Fruit fly (Drosophila melanogaster): ENCODE data around the gene Usp7.
A peak's percentile ranks its signal among the peaks of the same experiment; 100 is the strongest.

The Usp7 gene

DNA sequence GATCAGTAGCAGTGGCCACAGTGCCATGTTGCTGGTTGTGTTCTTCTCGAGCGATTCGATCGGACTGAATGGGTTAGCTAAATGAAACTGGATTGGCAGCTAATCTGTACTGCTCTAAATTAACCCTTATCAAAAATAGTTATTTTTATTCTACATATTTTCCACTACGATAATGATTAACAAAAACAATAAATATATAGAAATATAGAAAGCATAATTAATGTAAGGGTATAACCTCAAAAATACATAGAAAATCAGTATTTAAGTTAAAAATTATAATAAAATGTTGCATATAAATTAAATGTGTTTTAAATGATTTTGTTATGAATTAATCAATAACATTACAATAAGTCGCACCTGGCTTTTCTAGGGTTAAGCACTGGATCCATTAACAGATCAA is 2.6 kb upstream of the Usp7 start, which contains the start of gene Cyp311a1:
TSS of gene Cyp311a1 (minus strand) at position 66 of the 400 bp plus-strand sequence.
- TF ChIP-seq psq (optimal IDR thresholded peaks at IDR 0.05) (no peak), EcR (GFP tag; optimal IDR thresholded peaks at IDR 0.05) (no peak), CG8478 (optimal IDR thresholded peaks at IDR 0.05) (no peak), Dll (optimal IDR thresholded peaks at IDR 0.05) (no peak)

DNA sequence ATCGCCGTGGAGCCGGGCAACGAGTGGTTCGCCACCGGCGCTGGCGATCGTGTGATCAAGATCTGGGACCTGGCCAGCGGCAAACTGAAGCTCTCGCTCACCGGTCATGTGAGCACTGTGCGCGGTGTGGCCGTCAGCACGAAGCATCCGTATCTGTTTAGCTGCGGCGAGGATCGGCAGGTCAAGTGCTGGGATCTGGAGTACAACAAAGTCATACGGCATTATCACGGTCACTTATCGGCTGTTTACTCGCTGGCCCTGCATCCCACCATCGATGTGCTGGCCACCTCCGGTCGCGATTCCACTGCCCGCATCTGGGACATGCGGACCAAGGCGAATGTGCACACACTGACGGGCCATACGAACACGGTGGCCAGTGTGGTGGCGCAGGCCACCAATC is 7.1 kb downstream of the Usp7 start:
- no peak for TF ChIP-seq pan (optimal IDR thresholded peaks at IDR 0.05)
- no peak for TF ChIP-seq Dll (optimal IDR thresholded peaks at IDR 0.05)
- no peak for TF ChIP-seq EcR (GFP tag; optimal IDR thresholded peaks at IDR 0.05)
- TF ChIP-seq CG8478 (optimal IDR thresholded peaks at IDR 0.05) = no peak
- TF ChIP-seq psq (optimal IDR thresholded peaks at IDR 0.05) = no peak

DNA sequence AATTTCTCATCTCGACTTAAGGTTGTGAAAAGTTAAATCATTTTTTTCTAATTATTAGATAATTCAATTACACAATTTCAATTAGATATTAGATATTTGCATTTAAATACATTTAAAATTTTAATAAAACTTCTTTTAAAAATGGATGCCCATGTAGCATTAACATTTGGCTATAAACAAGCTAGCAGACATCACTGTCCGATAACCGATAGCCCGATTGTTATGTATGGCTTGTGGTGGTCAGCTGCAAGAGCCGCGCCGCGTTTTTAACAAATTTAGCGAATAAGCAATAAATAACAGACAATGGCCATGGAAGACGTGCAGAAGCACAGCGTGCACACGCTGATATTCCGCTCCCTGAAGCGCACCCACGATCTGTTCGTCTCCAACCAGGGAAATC is 8.0 kb downstream of the Usp7 start, which contains the start of gene Tango4:
TSS of gene Tango4 (plus strand) at position 212 of the 400 bp plus-strand sequence.
- TF ChIP-seq CG8478 (optimal IDR thresholded peaks at IDR 0.05) (no peak), psq (optimal IDR thresholded peaks at IDR 0.05) (no peak), pan (optimal IDR thresholded peaks at IDR 0.05) (no peak), EcR (GFP tag; optimal IDR thresholded peaks at IDR 0.05) (no peak), usp (GFP tag; optimal IDR thresholded peaks at IDR 0.05) (no peak), Dll (optimal IDR thresholded peaks at IDR 0.05) (no peak)

DNA sequence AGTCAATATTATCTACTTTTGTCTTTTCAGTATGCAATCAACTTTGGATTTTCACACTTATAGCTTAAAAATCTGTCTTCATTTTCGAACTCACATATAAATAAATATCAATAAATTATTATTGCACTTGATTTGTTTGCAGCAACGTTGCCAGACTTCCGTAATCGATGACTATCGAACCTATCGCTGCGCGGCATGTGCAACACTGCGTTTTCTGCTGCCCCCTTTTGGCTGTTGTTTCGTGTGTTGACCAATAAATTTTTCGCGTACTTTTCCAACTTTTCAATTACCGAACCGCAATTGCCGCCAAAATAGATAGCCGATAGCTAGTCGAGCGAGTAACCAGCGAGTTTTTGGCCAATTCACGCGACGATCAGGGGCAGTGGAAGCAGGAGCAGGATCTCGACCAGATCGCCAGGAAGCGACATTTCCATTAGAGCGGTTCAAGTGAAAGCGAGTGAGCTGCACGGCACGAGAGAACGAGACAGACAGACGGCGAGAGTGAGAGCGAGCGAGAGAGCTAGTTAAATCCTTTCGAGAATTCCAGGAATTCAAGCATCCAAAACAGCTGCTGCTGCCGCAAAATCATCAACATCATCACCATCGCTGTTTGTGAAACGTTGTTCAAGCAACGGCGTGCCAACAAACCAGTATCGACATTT is 10.3 kb downstream of the Usp7 start, which contains the start of gene Lsm12a:
TSS of gene Lsm12a (plus strand) at position 201 of the 662 bp plus-strand sequence.
- TF ChIP-seq CG8478 (optimal IDR thresholded peaks at IDR 0.05) (peak; percentile 13), EcR (GFP tag; optimal IDR thresholded peaks at IDR 0.05) (no peak), usp (GFP tag; optimal IDR thresholded peaks at IDR 0.05) (no peak), Dll (optimal IDR thresholded peaks at IDR 0.05) (no peak), pan (optimal IDR thresholded peaks at IDR 0.05) (no peak)

DNA sequence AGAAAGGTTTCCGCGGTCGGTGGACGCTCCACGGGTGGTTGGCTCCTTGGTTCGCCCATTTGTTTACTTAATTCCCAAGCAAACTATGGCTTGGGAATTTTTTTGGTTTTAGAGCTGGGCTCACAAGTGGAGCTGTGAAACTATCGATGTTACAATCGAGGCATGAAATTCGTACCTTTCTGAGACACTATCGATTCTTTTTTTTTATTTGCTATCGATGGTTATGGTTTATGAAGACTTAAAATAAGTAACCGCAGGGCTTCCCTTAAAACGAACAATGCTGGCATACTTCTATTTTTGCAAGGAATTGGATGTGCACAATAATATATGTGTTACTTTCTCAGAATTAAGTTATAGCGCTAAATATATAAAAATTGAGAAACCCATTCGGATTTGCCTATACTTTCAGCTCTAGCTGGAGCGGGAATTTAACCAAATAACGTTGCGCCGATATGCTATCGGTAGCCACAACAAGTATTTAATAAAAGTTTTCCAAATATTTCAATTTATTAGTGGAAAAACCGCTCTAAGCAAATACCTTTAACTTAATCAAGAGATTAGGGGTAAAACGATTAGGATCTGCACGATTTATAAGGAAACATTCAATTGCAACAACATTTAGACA is 10.9 kb downstream of the Usp7 start, which contains the start of gene Chrac-16:
TSS of gene Chrac-16 (minus strand) at position 147 of the 625 bp plus-strand sequence.
- TF ChIP-seq psq (optimal IDR thresholded peaks at IDR 0.05) (no peak), EcR (GFP tag; optimal IDR thresholded peaks at IDR 0.05) (no peak), pan (optimal IDR thresholded peaks at IDR 0.05) (no peak), CG8478 (optimal IDR thresholded peaks at IDR 0.05) (no peak), Dll (optimal IDR thresholded peaks at IDR 0.05) (no peak), usp (GFP tag; optimal IDR thresholded peaks at IDR 0.05) (no peak)

DNA sequence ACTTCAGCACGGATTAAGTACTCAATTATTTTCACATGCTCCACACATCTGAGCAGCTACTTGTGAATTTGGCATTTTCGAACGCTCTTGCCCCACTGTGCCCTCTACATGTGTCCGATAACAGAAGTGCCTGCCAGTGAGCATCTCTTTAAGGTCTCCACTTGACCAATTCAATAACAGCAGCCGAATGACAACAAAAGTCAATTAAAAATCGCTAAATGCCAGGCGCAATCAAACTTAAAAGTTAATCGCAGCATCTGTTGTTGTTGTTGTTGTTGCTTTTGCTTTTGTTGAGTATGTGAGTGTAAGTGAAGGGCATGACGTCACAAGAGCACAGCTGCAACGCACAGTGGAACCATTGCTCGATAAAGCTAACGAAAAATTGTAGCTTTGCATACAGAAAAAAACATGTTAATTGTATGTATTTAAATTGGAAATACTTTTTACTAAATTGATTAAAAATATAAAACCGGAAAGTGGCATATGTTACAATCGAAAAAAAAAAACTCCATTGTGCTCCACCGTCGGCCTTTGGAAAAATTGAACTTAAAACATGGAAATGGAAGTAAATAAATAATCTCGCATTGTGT is 13.9 kb downstream of the Usp7 start:
- TF ChIP-seq psq (optimal IDR thresholded peaks at IDR 0.05) = no peak
- TF ChIP-seq CG8478 (optimal IDR thresholded peaks at IDR 0.05) = no peak

DNA sequence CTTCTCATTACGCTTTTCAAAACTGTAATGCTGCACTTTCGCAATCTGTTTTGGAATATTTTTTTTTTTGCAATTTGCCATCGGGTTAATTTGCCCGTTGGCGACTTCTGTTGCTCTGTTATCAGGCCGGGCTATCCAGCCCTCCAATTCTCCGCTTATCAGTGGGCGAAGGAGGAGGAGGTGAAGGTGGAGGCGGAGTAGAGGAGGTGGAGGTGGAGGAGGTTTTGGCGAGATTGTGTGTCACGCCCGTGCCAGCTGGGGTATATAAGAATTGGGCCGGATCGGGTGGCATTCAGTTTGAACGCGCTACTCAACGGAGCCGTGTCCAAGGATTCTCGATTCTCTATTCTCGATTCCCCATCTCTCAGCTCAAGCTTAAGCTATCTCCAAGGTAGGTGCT is 14.7 kb downstream of the Usp7 start:
- TF ChIP-seq psq (optimal IDR thresholded peaks at IDR 0.05) (no peak), usp (GFP tag; optimal IDR thresholded peaks at IDR 0.05) (no peak), CG8478 (optimal IDR thresholded peaks at IDR 0.05) (no peak)

DNA sequence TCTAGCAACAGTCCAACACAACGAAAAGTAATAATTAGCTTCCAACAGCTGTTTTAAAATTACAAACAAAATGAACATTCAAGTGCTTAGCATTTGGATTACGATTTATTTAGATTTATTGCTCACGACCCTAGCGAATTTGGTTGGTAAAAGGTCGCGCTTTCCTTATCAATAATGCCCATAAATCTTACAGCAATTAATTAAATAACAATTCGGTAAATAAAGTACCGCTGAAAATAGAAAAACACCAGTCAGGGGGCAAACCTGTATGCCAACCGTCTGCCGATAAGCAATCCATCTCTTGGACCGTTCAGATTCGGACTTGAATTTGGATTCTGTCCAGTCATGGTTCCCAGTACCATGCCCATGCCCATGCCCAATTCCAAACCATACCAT is 15.7 kb downstream of the Usp7 start:
- TF ChIP-seq CG8478 (optimal IDR thresholded peaks at IDR 0.05) (no peak), pan (optimal IDR thresholded peaks at IDR 0.05) (no peak), EcR (GFP tag; optimal IDR thresholded peaks at IDR 0.05) (no peak), usp (GFP tag; optimal IDR thresholded peaks at IDR 0.05) (no peak)

DNA sequence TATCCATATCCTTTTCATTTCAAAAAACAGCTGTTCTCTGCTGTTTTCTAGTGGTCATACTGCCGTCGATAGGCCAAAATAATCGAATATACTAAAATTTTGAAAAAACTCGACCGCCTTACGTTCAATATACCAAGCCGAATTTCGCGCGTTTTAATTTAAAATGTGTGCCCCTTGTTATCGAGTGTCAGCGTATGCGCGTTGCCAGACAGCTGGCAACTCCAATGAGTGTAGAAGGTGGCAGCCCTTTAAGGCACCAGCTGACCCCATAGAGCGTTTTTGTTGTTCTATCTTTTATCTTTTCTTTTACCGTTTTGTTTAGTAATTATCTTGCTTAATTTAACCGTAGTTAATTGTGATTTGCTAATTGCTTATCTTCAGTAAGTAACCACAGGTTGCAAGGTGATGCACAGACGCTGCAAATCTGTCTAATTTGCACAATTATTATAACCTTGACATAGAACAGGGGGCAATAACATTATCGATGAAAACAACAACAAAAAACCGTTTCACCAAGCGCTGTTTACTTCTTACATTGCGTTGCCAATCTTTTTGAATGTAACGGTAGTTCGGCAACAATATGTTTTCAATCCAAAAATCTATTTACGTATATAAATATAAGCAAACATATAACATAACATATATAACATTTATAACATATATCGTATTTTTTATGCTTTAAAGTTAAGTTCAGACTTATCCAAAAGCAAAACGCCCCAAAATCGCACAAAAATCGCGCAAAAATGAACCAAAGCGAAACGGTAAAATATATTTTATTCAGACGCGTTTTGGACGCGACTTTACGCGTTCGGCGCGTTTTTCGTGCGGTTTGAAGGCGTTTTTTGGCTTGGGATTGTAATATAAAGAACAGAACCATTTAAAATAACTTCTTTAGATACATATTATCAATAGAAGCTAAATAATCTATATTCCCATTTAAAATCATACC is 16.4 kb downstream of the Usp7 start, which contains the start of the genes CG1492 and regucalcin:
TSS of gene CG1492 (minus strand) at position 63 of the 949 bp plus-strand sequence.
TSS of gene regucalcin (plus strand) at position 229 of the 949 bp plus-strand sequence.
- TF ChIP-seq Dll (optimal IDR thresholded peaks at IDR 0.05) (no peak), psq (optimal IDR thresholded peaks at IDR 0.05) (no peak), usp (GFP tag; optimal IDR thresholded peaks at IDR 0.05) (no peak), EcR (GFP tag; optimal IDR thresholded peaks at IDR 0.05) (no peak), CG8478 (optimal IDR thresholded peaks at IDR 0.05) (no peak), pan (optimal IDR thresholded peaks at IDR 0.05) (no peak)

DNA sequence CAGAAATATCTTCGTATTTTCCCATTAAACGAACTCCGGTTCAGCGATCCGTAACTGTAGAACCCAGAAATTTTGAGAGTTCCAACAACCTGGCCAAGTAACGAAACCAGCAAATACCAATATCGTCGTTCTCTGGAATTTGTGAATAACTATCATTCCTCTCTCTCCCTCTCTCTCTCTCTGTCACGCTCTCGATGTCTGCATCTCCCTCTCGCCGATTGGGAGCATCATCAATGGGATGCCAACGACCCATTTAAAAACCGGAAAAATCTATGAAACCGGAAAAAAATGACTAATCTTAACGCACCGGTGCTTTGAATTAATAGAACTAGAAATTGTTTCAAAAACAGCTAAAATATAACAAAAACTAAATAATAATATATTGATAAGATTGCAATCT is 21.2 kb downstream of the Usp7 start:
- TF ChIP-seq psq (optimal IDR thresholded peaks at IDR 0.05) = no peak
- no peak for TF ChIP-seq CG8478 (optimal IDR thresholded peaks at IDR 0.05)
- TF ChIP-seq EcR (GFP tag; optimal IDR thresholded peaks at IDR 0.05) = no peak
- no peak for TF ChIP-seq usp (GFP tag; optimal IDR thresholded peaks at IDR 0.05)
- no peak for TF ChIP-seq Dll (optimal IDR thresholded peaks at IDR 0.05)
- no peak for TF ChIP-seq pan (optimal IDR thresholded peaks at IDR 0.05)

DNA sequence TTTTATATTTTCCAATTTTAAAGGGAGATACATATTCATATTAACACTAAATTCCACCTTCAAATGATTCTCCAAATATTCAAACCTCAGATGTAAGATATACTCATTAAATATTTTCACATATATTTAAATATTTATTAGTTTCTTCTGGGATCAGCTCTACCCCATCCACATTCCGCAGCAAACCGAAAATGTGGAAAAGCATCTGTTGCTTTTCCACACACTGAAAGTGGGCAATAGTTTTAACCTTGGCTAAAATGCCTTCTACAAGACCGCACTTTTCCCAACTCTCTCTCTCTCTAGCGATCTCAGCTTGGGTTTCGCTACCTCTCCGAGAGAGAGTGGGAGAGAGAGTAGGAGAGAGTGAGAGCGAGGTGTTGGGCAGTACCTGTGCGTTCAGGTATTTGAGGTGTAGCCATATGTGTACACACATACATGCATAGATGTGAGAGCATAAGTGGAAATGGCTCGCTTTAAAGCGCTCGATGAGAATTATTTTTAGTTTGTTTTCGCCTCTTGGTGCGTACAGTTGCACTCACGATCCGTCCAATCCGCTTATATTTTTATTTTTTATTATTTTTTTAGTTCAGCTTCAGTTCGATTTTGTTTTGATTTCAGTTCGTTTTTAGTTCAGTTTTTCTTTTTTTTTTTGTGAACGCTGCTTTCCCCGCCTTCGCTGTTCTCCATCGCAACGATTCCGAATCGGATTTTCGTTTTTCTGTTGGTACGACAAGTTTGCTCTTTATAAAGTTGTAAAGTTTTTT is 22.0 kb downstream of the Usp7 start, which contains the start of gene CG1806:
TSS of gene CG1806 (plus strand) at position 499 of the 764 bp plus-strand sequence.
- no peak for TF ChIP-seq CG8478 (optimal IDR thresholded peaks at IDR 0.05)
- peak; percentile 55 for TF ChIP-seq Dll (optimal IDR thresholded peaks at IDR 0.05)
